Fruit fly (Drosophila melanogaster): ENCODE results near the gene t.

The t gene

dm6 chrX:9232199-9232598 lies 9.1 kb upstream of the t start, which contains the start of gene CG12121 (continued):
- TF ChIP-seq Ets65A (GFP tag) (no peak), MBD-R2 (GFP tag; IDR thresholded peaks at IDR 0.05) (peak; percentile 59), mld (GFP tag; IDR thresholded peaks at IDR 0.05; ENCODE audit: partially characterized antibody) (peak; percentile 57; the same call in 1 of the 3 replicates), Dll (GFP tag; IDR thresholded peaks at IDR 0.05; ENCODE audit: partially characterized antibody) (peak; percentile 71; the same call in 2 of the 4 replicates), E2f2 (GFP tag; IDR thresholded peaks at IDR 0.05) (peak; percentile 89), CG4730 (GFP tag; IDR thresholded peaks at IDR 0.05) (no peak), ato (GFP tag; IDR thresholded peaks at IDR 0.05; ENCODE audit: partially characterized antibody) (peak; percentile 73), YL-1 (GFP tag; optimal IDR thresholded peaks at IDR 0.05) (peak; percentile 39), grn (GFP tag; optimal IDR thresholded peaks at IDR 0.05) (no peak), zen2 (GFP tag; IDR thresholded peaks at IDR 0.05; ENCODE audit: partially characterized antibody) (peak; percentile 70), dm (GFP tag; optimal IDR thresholded peaks at IDR 0.05) (peak; percentile 11), CG6854 (GFP tag; optimal IDR thresholded peaks at IDR 0.05) (no peak), row (GFP tag; IDR thresholded peaks at IDR 0.05) (0 out of 3 replicates have a peak, but pooled peaks have one; percentile 21), Abd-B (GFP tag; optimal IDR thresholded peaks at IDR 0.05) (peak; percentile 18), CG17829 (tag; optimal IDR thresholded peaks at IDR 0.05) (peak; percentile 18)

dm6 chrX:9226837-9227236 lies 3.8 kb upstream of the t start, which contains the start of gene Gr8a:
Gene Gr8a, plus strand, starts transcription at chrX:9227137.
- TF ChIP-seq knrl (GFP tag; IDR thresholded peaks at IDR 0.05; ENCODE audit: partially characterized antibody) (no peak), CG9876 (GFP tag; optimal IDR thresholded peaks at IDR 0.05) (no peak), Meics (GFP tag; optimal IDR thresholded peaks at IDR 0.05) (no peak), CG3163 (GFP tag; optimal IDR thresholded peaks at IDR 0.05) (no peak), CG6689 (GFP tag; IDR thresholded peaks at IDR 0.05) (no peak), toy (GFP tag; IDR thresholded peaks at IDR 0.05) (no peak), CG30431 (GFP tag; optimal IDR thresholded peaks at IDR 0.05) (no peak), Lhr (GFP tag; optimal IDR thresholded peaks at IDR 0.05) (no peak), Dek (tag; optimal IDR thresholded peaks at IDR 0.05) (no peak), stc (GFP tag; IDR thresholded peaks at IDR 0.05) (no peak), CG13123 (GFP tag; optimal IDR thresholded peaks at IDR 0.05) (no peak), Dbx (GFP tag; IDR thresholded peaks at IDR 0.05) (no peak), hth (optimal IDR thresholded peaks at IDR 0.05) (no peak)

- TF ChIP-seq lmd (GFP tag; IDR thresholded peaks at IDR 0.05): no peak
- no peak for TF ChIP-seq CG42726 (GFP tag; IDR thresholded peaks at IDR 0.05; ENCODE audit: partially characterized antibody)
- TF ChIP-seq CG11093 (GFP tag; IDR thresholded peaks at IDR 0.05): no peak
- no peak for TF ChIP-seq CG8924 (tag; optimal IDR thresholded peaks at IDR 0.05)
- TF ChIP-seq grn (GFP tag; optimal IDR thresholded peaks at IDR 0.05): no peak
- no peak for TF ChIP-seq al (GFP tag; IDR thresholded peaks at IDR 0.05)
Measured at dm6 chrX:9225137-9225536, 2.1 kb upstream of the t start, which contains the start of gene CG15370. Gene CG15370, plus strand, starts transcription at chrX:9225437.

dm6 chrX:9224423-9224822 lies 1.4 kb upstream of the t start:
- TF ChIP-seq Blimp-1 (GFP tag; optimal IDR thresholded peaks at IDR 0.05) (peak; percentile 90), CG17912 (GFP tag; optimal IDR thresholded peaks at IDR 0.05) (no peak), Pdp1 (GFP tag; optimal IDR thresholded peaks at IDR 0.05) (peak in 1 of 2 experiments; percentile 41), crol (GFP tag; IDR thresholded peaks at IDR 0.05) (peak; percentile 17; the same call in 1 of the 2 replicates)

Data from whole organism, embryonic.